Fruit fly (Drosophila melanogaster): ENCODE measurements around the gene CG14926.

CG14926 gene

dm6 chr2L:11384747-11385146 lies 41.6 kb upstream of the CG14926 start (continued):
- peak; percentile 28; the same call in 2 of the 3 replicates for TF ChIP-seq CG8119 (GFP tag; IDR thresholded peaks at IDR 0.05)
- no peak for TF ChIP-seq net (GFP tag; optimal IDR thresholded peaks at IDR 0.05)
- no peak for TF ChIP-seq CG1621 (tag; optimal IDR thresholded peaks at IDR 0.05)
- TF ChIP-seq Sox14 (GFP tag; optimal IDR thresholded peaks at IDR 0.05) = peak; percentile 26
- no peak for TF ChIP-seq ss (GFP tag; optimal IDR thresholded peaks at IDR 0.05)
- peak; percentile 15 for TF ChIP-seq CG6792 (GFP tag; optimal IDR thresholded peaks at IDR 0.05)
- TF ChIP-seq Eip78C (GFP tag) = peak; percentile 59
- TF ChIP-seq CG11294 (GFP tag; IDR thresholded peaks at IDR 0.05) = no peak
- no peak for TF ChIP-seq CG6854 (GFP tag; optimal IDR thresholded peaks at IDR 0.05)
- TF ChIP-seq OdsH (GFP tag; optimal IDR thresholded peaks at IDR 0.05) = peak; percentile 31
- TF ChIP-seq CG31627 (GFP tag; optimal IDR thresholded peaks at IDR 0.05) = peak; percentile 6
- TF ChIP-seq Hr4 (GFP tag; optimal IDR thresholded peaks at IDR 0.05) = no peak
- no peak for TF ChIP-seq CG6808 (GFP tag; optimal IDR thresholded peaks at IDR 0.05)
- TF ChIP-seq CG3032 (tag; optimal IDR thresholded peaks at IDR 0.05) = no peak
- TF ChIP-seq Eip93F (GFP tag; optimal IDR thresholded peaks at IDR 0.05) = no peak
- TF ChIP-seq CG10669 (GFP tag; optimal IDR thresholded peaks at IDR 0.05) = no peak
- TF ChIP-seq CG11902 (GFP tag; optimal IDR thresholded peaks at IDR 0.05) = no peak
- no peak for TF ChIP-seq CG8632 (GFP tag; optimal IDR thresholded peaks at IDR 0.05)
- no peak for TF ChIP-seq CG34406 (GFP tag; optimal IDR thresholded peaks at IDR 0.05)
- peak; percentile 30 for TF ChIP-seq lz (GFP tag; optimal IDR thresholded peaks at IDR 0.05)
- peak; percentile 7 for TF ChIP-seq pdm3 (GFP tag; optimal IDR thresholded peaks at IDR 0.05)
- no peak for TF ChIP-seq Eip75B (GFP tag; optimal IDR thresholded peaks at IDR 0.05)
- TF ChIP-seq fd59A (GFP tag; optimal IDR thresholded peaks at IDR 0.05) = no peak
- no peak for TF ChIP-seq vri (GFP tag; optimal IDR thresholded peaks at IDR 0.05)
- peak; percentile 53; the same call in 1 of the 3 replicates for TF ChIP-seq CG6163 (GFP tag; IDR thresholded peaks at IDR 0.05)
- no peak for TF ChIP-seq CG9139 (GFP tag; optimal IDR thresholded peaks at IDR 0.05)
- TF ChIP-seq fd85E (GFP tag; optimal IDR thresholded peaks at IDR 0.05) = no peak
- peak; percentile 43 for TF ChIP-seq Met (GFP tag; optimal IDR thresholded peaks at IDR 0.05)
- TF ChIP-seq spab (GFP tag; optimal IDR thresholded peaks at IDR 0.05) = no peak
- no peak for TF ChIP-seq CG11762 (GFP tag; optimal IDR thresholded peaks at IDR 0.05; ENCODE audit: insufficient read depth)
- TF ChIP-seq salr (GFP tag; optimal IDR thresholded peaks at IDR 0.05) = peak in 1 of 2 experiments; percentile 73
- TF ChIP-seq Smox (GFP tag; optimal IDR thresholded peaks at IDR 0.05) = peak; percentile 28
- no peak for TF ChIP-seq CG8319 (GFP tag; optimal IDR thresholded peaks at IDR 0.05)
- TF ChIP-seq eg (GFP tag; IDR thresholded peaks at IDR 0.05) = 0 out of 3 replicates have a peak, but pooled peaks have one; percentile 33
- TF ChIP-seq Hr39 (GFP tag; optimal IDR thresholded peaks at IDR 0.05) = peak; percentile 12

- no peak for TF ChIP-seq CG15336 (GFP tag; IDR thresholded peaks at IDR 0.05)
- TF ChIP-seq CG8119 (GFP tag; IDR thresholded peaks at IDR 0.05) = no peak
- no peak for TF ChIP-seq CG32006 (GFP tag; optimal IDR thresholded peaks at IDR 0.05)
- no peak for TF ChIP-seq CG8319 (GFP tag; optimal IDR thresholded peaks at IDR 0.05)
- TF ChIP-seq CG10631 (GFP tag; optimal IDR thresholded peaks at IDR 0.05) = no peak
- no peak for TF ChIP-seq dsx (GFP tag; optimal IDR thresholded peaks at IDR 0.05; ENCODE audit: poor library complexity, severe bottlenecking)
- no peak for TF ChIP-seq CG4318 (GFP tag; optimal IDR thresholded peaks at IDR 0.05)
- no peak for TF ChIP-seq topi (GFP tag; optimal IDR thresholded peaks at IDR 0.05)
- TF ChIP-seq CG11294 (GFP tag; IDR thresholded peaks at IDR 0.05) = no peak
- TF ChIP-seq acj6 (GFP tag; optimal IDR thresholded peaks at IDR 0.05) = no peak
- no peak for TF ChIP-seq Hr39 (GFP tag; optimal IDR thresholded peaks at IDR 0.05)
- no peak for TF ChIP-seq esn (GFP tag; optimal IDR thresholded peaks at IDR 0.05)
- TF ChIP-seq CG6854 (GFP tag; optimal IDR thresholded peaks at IDR 0.05) = no peak
- TF ChIP-seq net (GFP tag; optimal IDR thresholded peaks at IDR 0.05) = no peak
- TF ChIP-seq svp (GFP tag) = no peak
Measured at dm6 chr2L:11359193-11359592, 16.1 kb upstream of the CG14926 start.

All from whole organism, prepupa.